Fruit fly (Drosophila melanogaster): ENCODE measurements around the gene t-Grip128.

t-Grip128 gene

dm6 chr3L:4966749-4967148, 29.9 kb downstream of the t-Grip128 start:
- TF ChIP-seq dl (GFP tag; optimal IDR thresholded peaks at IDR 0.05; ENCODE audit: insufficient read depth in 1 of 2, partially characterized antibody in 2 of 2) (no peak), sv (GFP tag; optimal IDR thresholded peaks at IDR 0.05) (no peak), Mio (GFP tag; optimal IDR thresholded peaks at IDR 0.05) (no peak), ey (GFP tag; optimal IDR thresholded peaks at IDR 0.05) (no peak)
